Worm (Caenorhabditis elegans) whole organism, L2 larva: ENCODE data around the gene R102.11.

Experiments used
- aly-2 ChIP-seq: fragments of 150-350 bp; optimal IDR thresholded peaks from 2 replicates; lab custom pipeline; 2014; ENCODE audit warnings: missing biosample characterization, missing genetic modification characterization
- elt-3 ChIP-seq: sonication (generic microtip); optimal IDR thresholded peaks from 2 replicates; lab custom pipeline; 2017; ENCODE audit warnings: missing biosample characterization, missing genetic modification characterization
- fos-1 ChIP-seq: fragments of 150-350 bp; optimal IDR thresholded peaks from 2 replicates; lab custom pipeline; 2014; ENCODE audit warnings: missing biosample characterization, missing genetic modification characterization
- gmeb-1 ChIP-seq: fragments of 150-350 bp; optimal IDR thresholded peaks from 2 replicates; lab custom pipeline; 2014; ENCODE audit warnings: missing biosample characterization, missing genetic modification characterization
- lin-11 ChIP-seq: fragments of 150-350 bp; sonication (generic microtip); optimal IDR thresholded peaks from 2 replicates; lab custom pipeline; 2014; ENCODE audit warnings: missing biosample characterization, missing genetic modification characterization, inconsistent platforms, mixed read lengths
- lin-13 ChIP-seq: fragments of 150-350 bp; optimal IDR thresholded peaks from 2 replicates; lab custom pipeline; 2014; ENCODE audit warnings: missing biosample characterization, missing genetic modification reagents, missing genetic modification characterization
- nhr-23 ChIP-seq: fragments of 150-350 bp; optimal IDR thresholded peaks from 2 replicates; lab custom pipeline; 2014; ENCODE audit warnings: missing biosample characterization, missing genetic modification reagents, missing genetic modification characterization
- nhr-237 ChIP-seq: fragments of 150-350 bp; optimal IDR thresholded peaks from 2 replicates; lab custom pipeline; 2014; ENCODE audit warnings: missing biosample characterization, missing genetic modification characterization
- nhr-6 ChIP-seq: fragments of 150-350 bp; optimal IDR thresholded peaks from 2 replicates; lab custom pipeline; 2014; ENCODE audit warnings: missing biosample characterization, missing genetic modification characterization
- snpc-4 ChIP-seq: fragments of 150-350 bp; optimal IDR thresholded peaks from 2 replicates; lab custom pipeline; 2014; ENCODE audit warnings: missing biosample characterization, missing genetic modification characterization
- unc-62 ChIP-seq: fragments of 150-350 bp; optimal IDR thresholded peaks from 2 replicates; lab custom pipeline; 2014; ENCODE audit warnings: missing biosample characterization, missing genetic modification reagents, missing genetic modification characterization
- zag-1 ChIP-seq: fragments of 150-350 bp; optimal IDR thresholded peaks from 2 replicates; lab custom pipeline; 2014; ENCODE audit warnings: missing biosample characterization, missing genetic modification characterization

DNA sequence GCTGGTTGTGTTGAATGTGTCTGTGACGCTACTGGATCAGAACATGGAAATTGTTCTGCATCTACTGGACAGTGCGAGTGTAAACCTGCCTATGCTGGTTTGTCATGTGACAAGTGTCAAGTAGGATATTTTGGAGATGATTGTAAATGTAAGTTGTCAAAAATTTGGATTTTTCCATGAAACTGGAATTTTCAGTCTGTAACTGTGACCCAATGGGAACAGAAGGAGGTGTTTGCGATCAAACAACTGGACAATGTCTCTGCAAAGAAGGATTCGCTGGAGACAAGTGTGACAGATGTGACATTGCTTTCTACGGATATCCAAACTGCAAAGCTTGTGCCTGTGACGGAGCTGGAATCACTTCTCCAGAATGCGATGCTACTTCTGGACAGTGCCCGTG is 31.0 kb downstream of the R102.11 start:
- no peak for TF ChIP-seq lin-11 (tag; lab: Kevin White, UChicago)
- TF ChIP-seq unc-62 (GFP tag; lab: Kevin White, UChicago), result no peak
- TF ChIP-seq elt-3 (tag; lab: Kevin White, UChicago), result no peak
- no peak for TF ChIP-seq gmeb-1 (tag; lab: Kevin White, UChicago)
- no peak for TF ChIP-seq zag-1 (tag; lab: Kevin White, UChicago)
- TF ChIP-seq aly-2 (tag; lab: Kevin White, UChicago), result no peak
- no peak for TF ChIP-seq nhr-23 (tag; lab: Kevin White, UChicago)
- no peak for TF ChIP-seq nhr-6 (tag; lab: Kevin White, UChicago)
- no peak for TF ChIP-seq snpc-4 (tag; lab: Kevin White, UChicago)
- no peak for TF ChIP-seq fos-1 (tag; lab: Kevin White, UChicago)
- no peak for TF ChIP-seq nhr-237 (tag; lab: Kevin White, UChicago)
- TF ChIP-seq lin-13 (GFP tag; lab: Kevin White, UChicago), result no peak
